Worm (Caenorhabditis elegans) whole organism, young adult: ENCODE data around the gene M03C11.6.
A peak's percentile ranks its signal among the peaks of the same experiment; 100 is the strongest.

Experiments used
- B0019.2 ChIP-seq: fragments of 200-800 bp; sonication (Bioruptor generic); conservative IDR thresholded peaks from 2 replicates; pipeline ENCODE4 v1.3.6; 2022; ENCODE audit warnings: missing genetic modification reagents, missing genetic modification characterization, missing compliant biosample characterization
- B0336.3 ChIP-seq: fragments of 200-800 bp; sonication (Bioruptor generic); IDR thresholded peaks from 2 replicates; pipeline ENCODE4 v1.3.6; 2022; ENCODE audit warnings: missing genetic modification characterization, missing compliant biosample characterization
- D2030.7 ChIP-seq: fragments of 200-800 bp; sonication (Bioruptor generic); IDR thresholded peaks from 2 replicates; pipeline ENCODE4 v1.3.6; 2022; ENCODE audit warnings: missing genetic modification reagents, missing genetic modification characterization, missing compliant biosample characterization
- F37B4.10 ChIP-seq: fragments of 200-800 bp; sonication (Bioruptor generic); IDR thresholded peaks from 2 replicates; pipeline ENCODE4 v1.3.6; 2022; ENCODE audit warnings: missing genetic modification characterization, missing compliant biosample characterization
- F52B5.7 ChIP-seq: sonication (generic microtip); optimal IDR thresholded peaks from 2 replicates; lab custom pipeline; 2016; ENCODE audit warnings: mild to moderate bottlenecking, missing genetic modification characterization, missing compliant biosample characterization
- F55B11.4 ChIP-seq: sonication (generic microtip); optimal IDR thresholded peaks from 2 replicates; lab custom pipeline; 2016; ENCODE audit warnings: missing compliant biosample characterization, missing genetic modification characterization, borderline replicate concordance; ENCODE audit not compliant: insufficient read depth
- T07F8.4 ChIP-seq: sonication (generic microtip); optimal IDR thresholded peaks from 2 replicates; lab custom pipeline; 2016; ENCODE audit warnings: mild to moderate bottlenecking, missing genetic modification characterization, moderate library complexity, missing compliant biosample characterization
- Y56A3A.18 ChIP-seq: fragments of 200-800 bp; sonication (Bioruptor generic); IDR thresholded peaks from 2 replicates; pipeline ENCODE4 v1.3.6; 2022; ENCODE audit warnings: missing genetic modification reagents, missing genetic modification characterization, missing compliant biosample characterization
- Y67H2A.10 ChIP-seq: fragments of 200-800 bp; sonication (Bioruptor generic); conservative IDR thresholded peaks from 2 replicates; pipeline ENCODE4 v1.3.6; 2022; ENCODE audit warnings: missing genetic modification reagents, missing genetic modification characterization, missing compliant biosample characterization
- Y95B8A.8 ChIP-seq: fragments of 200-800 bp; sonication (Bioruptor generic); IDR thresholded peaks from 2 replicates; pipeline ENCODE4 v1.3.6; 2022; ENCODE audit warnings: missing genetic modification reagents, missing genetic modification characterization, missing compliant biosample characterization
- ZK185.1 ChIP-seq: sonication (generic microtip); optimal IDR thresholded peaks from 2 replicates; lab custom pipeline; 2016; ENCODE audit warnings: mild to moderate bottlenecking, missing genetic modification characterization, missing compliant biosample characterization; ENCODE audit not compliant: poor library complexity, severe bottlenecking
- ama-1 ChIP-seq, 3 experiments: fragments of 150-350 bp in 1 of 3; sonication (generic microtip) in 2 of 3; optimal IDR thresholded peaks; 2 replicates each; lab custom pipeline; 2014 to 2018; ENCODE audit warnings: missing biosample characterization in 2 of 3, missing genetic modification characterization in 2 of 3, missing genetic modification reagents in 2 of 3
- aptf-2 ChIP-seq: fragments of 200-800 bp; sonication (Bioruptor generic); conservative IDR thresholded peaks from 2 replicates; pipeline ENCODE4 v1.3.6; 2022; ENCODE audit warnings: missing genetic modification reagents, missing genetic modification characterization, missing compliant biosample characterization
- attf-3 ChIP-seq: fragments of 200-800 bp; sonication (Bioruptor generic); conservative IDR thresholded peaks from 2 replicates; pipeline ENCODE4 v1.3.6; 2022; ENCODE audit warnings: missing genetic modification reagents, missing genetic modification characterization, missing compliant biosample characterization
- attf-5 ChIP-seq: fragments of 200-800 bp; sonication (Bioruptor generic); optimal IDR thresholded peaks from 2 replicates; lab custom pipeline; 2018; ENCODE audit warnings: mild to moderate bottlenecking, missing genetic modification characterization, missing compliant biosample characterization
- bed-1 ChIP-seq: fragments of 200-800 bp; sonication (Bioruptor generic); IDR thresholded peaks from 2 replicates; pipeline ENCODE4 v1.3.6; 2022; ENCODE audit warnings: missing genetic modification reagents, missing genetic modification characterization, missing compliant biosample characterization
- ceh-27 ChIP-seq: fragments of 200-800 bp; sonication (Bioruptor generic); optimal IDR thresholded peaks from 2 replicates; lab custom pipeline; 2018; ENCODE audit warnings: mild to moderate bottlenecking, missing genetic modification characterization, moderate library complexity, missing compliant biosample characterization
- ceh-91 ChIP-seq: fragments of 200-800 bp; sonication (Bioruptor generic); IDR thresholded peaks from 2 replicates; pipeline ENCODE4 v1.3.6; 2022; ENCODE audit warnings: missing genetic modification reagents, missing genetic modification characterization, missing compliant biosample characterization
- dox-1 ChIP-seq: fragments of 200-800 bp; sonication (Bioruptor generic); IDR thresholded peaks from 2 replicates; pipeline ENCODE4 v1.3.6; 2022; ENCODE audit warnings: missing genetic modification reagents, missing genetic modification characterization, missing compliant biosample characterization
- egl-18 ChIP-seq: fragments of 200-800 bp; sonication (Bioruptor generic); IDR thresholded peaks from 2 replicates; pipeline ENCODE4 v1.3.6; 2022; ENCODE audit warnings: missing genetic modification reagents, missing genetic modification characterization, missing compliant biosample characterization
- egrh-3 ChIP-seq: fragments of 200-800 bp; sonication (Bioruptor generic); IDR thresholded peaks from 2 replicates; pipeline ENCODE4 v1.3.6; 2022; ENCODE audit warnings: missing genetic modification reagents, missing genetic modification characterization, missing compliant biosample characterization
- fkh-3 ChIP-seq: sonication (generic microtip); optimal IDR thresholded peaks from 2 replicates; lab custom pipeline; 2016; ENCODE audit warnings: mild to moderate bottlenecking, missing genetic modification characterization, missing compliant biosample characterization
- hmg-1.2 ChIP-seq: fragments of 200-800 bp; sonication (Bioruptor generic); IDR thresholded peaks from 2 replicates; pipeline ENCODE4 v1.3.6; 2022; ENCODE audit warnings: missing genetic modification reagents, missing genetic modification characterization, missing compliant biosample characterization
- hsf-1 ChIP-seq: fragments of 200-800 bp; sonication (Bioruptor generic); IDR thresholded peaks from 2 replicates; pipeline ENCODE4 v1.3.6; 2022; ENCODE audit warnings: missing genetic modification reagents, missing genetic modification characterization, missing compliant biosample characterization
- lag-1 ChIP-seq: fragments of 200-800 bp; sonication (Bioruptor generic); IDR thresholded peaks from 2 replicates; pipeline ENCODE4 v1.3.6; 2022; ENCODE audit warnings: missing genetic modification reagents, missing genetic modification characterization, missing compliant biosample characterization
- let-607 ChIP-seq, 2 experiments: fragments of 200-800 bp in 1 of 2; sonication (Bioruptor generic) in 1 of 2; sonication (generic microtip) in 1 of 2; optimal IDR thresholded peaks; 2 replicates each; lab custom pipeline; 2016 to 2018; ENCODE audit warnings: mild to moderate bottlenecking in 2 of 2, missing compliant biosample characterization in 2 of 2, missing genetic modification characterization in 2 of 2, moderate library complexity in 2 of 2, missing genotype in 1 of 2
- lin-40 ChIP-seq: sonication (generic microtip); optimal IDR thresholded peaks from 2 replicates; lab custom pipeline; 2016; ENCODE audit warnings: missing genetic modification characterization, mild to moderate bottlenecking, missing compliant biosample characterization, missing genotype, missing genetic modification reagents
- lsl-1 ChIP-seq: fragments of 200-800 bp; sonication (Bioruptor generic); optimal IDR thresholded peaks from 2 replicates; lab custom pipeline; 2018; ENCODE audit warnings: mild to moderate bottlenecking, missing genetic modification characterization, moderate library complexity, missing compliant biosample characterization
- mcd-1 ChIP-seq: fragments of 200-800 bp; sonication (Bioruptor generic); IDR thresholded peaks from 2 replicates; pipeline ENCODE4 v1.3.6; 2022; ENCODE audit warnings: missing genetic modification reagents, missing genetic modification characterization, missing compliant biosample characterization
- mel-28 ChIP-seq: sonication (generic microtip); optimal IDR thresholded peaks from 2 replicates; lab custom pipeline; 2016; ENCODE audit warnings: borderline replicate concordance, mild to moderate bottlenecking, missing genetic modification characterization, missing compliant biosample characterization
- mes-4 ChIP-seq: sonication (generic microtip); optimal IDR thresholded peaks from 2 replicates; lab custom pipeline; 2016; ENCODE audit warnings: missing genotype, missing genetic modification characterization, missing compliant biosample characterization
- nhr-120 ChIP-seq: fragments of 200-800 bp; sonication (Bioruptor generic); IDR thresholded peaks from 2 replicates; pipeline ENCODE4 v1.3.6; 2022; ENCODE audit warnings: missing genetic modification characterization, missing compliant biosample characterization
- nhr-27 ChIP-seq: fragments of 200-800 bp; sonication (Bioruptor generic); optimal IDR thresholded peaks from 2 replicates; lab custom pipeline; 2018; ENCODE audit warnings: mild to moderate bottlenecking, missing genetic modification characterization, moderate library complexity, missing compliant biosample characterization
- nhr-90 ChIP-seq: sonication (generic microtip); optimal IDR thresholded peaks from 2 replicates; lab custom pipeline; 2016; ENCODE audit warnings: missing genotype, mild to moderate bottlenecking, missing genetic modification characterization, missing compliant biosample characterization
- pha-4 ChIP-seq: fragments of 150-350 bp; sonication (generic microtip); optimal IDR thresholded peaks from 2 replicates; lab custom pipeline; 2014; ENCODE audit warnings: missing biosample characterization, missing genetic modification reagents, missing genetic modification characterization
- rcor-1 ChIP-seq: fragments of 200-800 bp; sonication (Bioruptor generic); IDR thresholded peaks from 2 replicates; pipeline ENCODE4 v1.3.6; 2022; ENCODE audit warnings: missing genetic modification reagents, missing genetic modification characterization, missing compliant biosample characterization
- rec-8 ChIP-seq, 2 experiments: sonication (generic microtip); optimal IDR thresholded peaks; 2 replicates each; lab custom pipeline; 2016; ENCODE audit warnings: mild to moderate bottlenecking in 2 of 2, missing genetic modification characterization in 2 of 2, missing genetic modification reagents in 2 of 2, missing genotype in 2 of 2, missing biosample characterization in 1 of 2, missing compliant biosample characterization in 1 of 2, moderate library complexity in 1 of 2
- sdz-38 ChIP-seq: sonication (generic microtip); optimal IDR thresholded peaks from 2 replicates; lab custom pipeline; 2016; ENCODE audit warnings: missing genotype, missing genetic modification characterization, missing compliant biosample characterization
- sea-2 ChIP-seq: fragments of 200-800 bp; sonication (Bioruptor generic); IDR thresholded peaks from 2 replicates; pipeline ENCODE4 v1.3.6; 2022; ENCODE audit warnings: missing genetic modification characterization, missing compliant biosample characterization
- snpc-1.1 ChIP-seq: sonication (generic microtip); optimal IDR thresholded peaks from 2 replicates; lab custom pipeline; 2017; ENCODE audit warnings: missing genetic modification characterization, mild to moderate bottlenecking, missing compliant biosample characterization, antibody characterized with exemption, moderate library complexity, missing genotype, missing genetic modification reagents; ENCODE audit not compliant: insufficient read depth
- snpc-1.3 ChIP-seq: sonication (generic microtip); optimal IDR thresholded peaks from 2 replicates; lab custom pipeline; 2017; ENCODE audit warnings: missing genetic modification characterization, mild to moderate bottlenecking, missing compliant biosample characterization, antibody characterized with exemption, moderate library complexity, missing genotype, missing genetic modification reagents; ENCODE audit not compliant: insufficient read depth
- somi-1 ChIP-seq: fragments of 200-800 bp; sonication (Bioruptor generic); optimal IDR thresholded peaks from 2 replicates; lab custom pipeline; 2018; ENCODE audit warnings: mild to moderate bottlenecking, missing genetic modification characterization, missing compliant biosample characterization
- tbp1 ChIP-seq: fragments of 200-800 bp; sonication (Bioruptor generic); optimal IDR thresholded peaks from 2 replicates; lab custom pipeline; 2018; ENCODE audit warnings: mild to moderate bottlenecking, missing genetic modification characterization, missing compliant biosample characterization
- tbx-9 ChIP-seq: sonication (generic microtip); optimal IDR thresholded peaks from 2 replicates; lab custom pipeline; 2016; ENCODE audit warnings: borderline replicate concordance, missing genetic modification characterization, inconsistent platforms, missing compliant biosample characterization
- xnd-1 ChIP-seq: sonication (generic microtip); optimal IDR thresholded peaks from 2 replicates; lab custom pipeline; 2016; ENCODE audit warnings: missing genotype, missing genetic modification reagents, missing genetic modification characterization, missing compliant biosample characterization
- zfh-2 ChIP-seq: fragments of 200-800 bp; sonication (Bioruptor generic); conservative IDR thresholded peaks from 2 replicates; pipeline ENCODE4 v1.3.6; 2022; ENCODE audit warnings: missing genetic modification reagents, missing genetic modification characterization, missing compliant biosample characterization

The M03C11.6 gene

ce11 chrIII:10461164-10461546 is 37.3 kb upstream of the M03C11.6 start, which contains the start of gene atx-2 (continued):
- TF ChIP-seq pha-4 (tag; lab: Kevin White, UChicago) (no peak), zfh-2 (GFP tag; lab: Robert Waterston, UW) (peak; percentile 97), B0336.3 (GFP tag; lab: Robert Waterston, UW) (peak; percentile 86), F37B4.10 (GFP tag; lab: Robert Waterston, UW) (0 out of 2 replicates have a peak, but pooled peaks have one; percentile 87), ZK185.1 (peak; percentile 96), nhr-27 (no peak), tbp1 (GFP tag; lab: Kevin White, UChicago) (peak; percentile 72), xnd-1 (tag; lab: Kevin White, UChicago) (peak; percentile 55), nhr-120 (GFP tag; lab: Robert Waterston, UW) (no peak), attf-5 (GFP tag; lab: Kevin White, UChicago) (peak; percentile 99), Y67H2A.10 (peak; percentile 86), sea-2 (0 out of 2 replicates have a peak, but pooled peaks have one; percentile 70), hmg-1.2 (GFP tag; lab: Robert Waterston, UW) (peak; percentile 83), B0019.2 (peak; percentile 50; the same call in 1 of the 2 replicates), lag-1 (GFP tag; lab: Robert Waterston, UW) (no peak), aptf-2 (GFP tag; lab: Robert Waterston, UW) (peak; percentile 80), somi-1 (peak; percentile 66), D2030.7 (GFP tag; lab: Robert Waterston, UW) (peak; percentile 87), F52B5.7 (tag; lab: Kevin White, UChicago) (peak; percentile 97), mcd-1 (GFP tag; lab: Robert Waterston, UW) (peak; percentile 96), let-607 (tag; optimal IDR thresholded peaks at IDR 0.05; lab: Kevin White, UChicago) (peak; percentile 61 to 84), bed-1 (GFP tag; lab: Robert Waterston, UW) (no peak), ceh-91 (peak; percentile 85), egrh-3 (peak; percentile 79), F55B11.4 (tag; lab: Kevin White, UChicago) (no peak), Y56A3A.18 (no peak), lin-40 (tag; lab: Kevin White, UChicago) (peak; percentile 74), snpc-1.3 (tag; lab: Kevin White, UChicago) (peak; percentile 58), sdz-38 (tag; lab: Kevin White, UChicago) (no peak), mes-4 (tag; lab: Kevin White, UChicago) (no peak), hsf-1 (peak; percentile 69; the same call in 1 of the 2 replicates), tbx-9 (tag; lab: Kevin White, UChicago) (no peak), dox-1 (GFP tag; lab: Robert Waterston, UW) (peak; percentile 97), rec-8 (tag; optimal IDR thresholded peaks at IDR 0.05; lab: Kevin White, UChicago) (peak; percentile 76 to 94), attf-3 (GFP tag; lab: Robert Waterston, UW) (peak; percentile 70), snpc-1.1 (tag; lab: Kevin White, UChicago) (peak; percentile 71), mel-28 (tag; lab: Kevin White, UChicago) (peak; percentile 76), ceh-27 (peak; percentile 96), egl-18 (GFP tag; lab: Robert Waterston, UW) (no peak), lsl-1 (GFP tag; lab: Kevin White, UChicago) (peak; percentile 76), fkh-3 (tag; lab: Kevin White, UChicago) (no peak), ama-1 (optimal IDR thresholded peaks at IDR 0.05; lab: Kevin White, UChicago) (no peak), ama-1 (GFP tag; optimal IDR thresholded peaks at IDR 0.05; lab: Kevin White, UChicago) (peak in 1 of 2 experiments; percentile 27), Y95B8A.8 (GFP tag; lab: Robert Waterston, UW) (peak; percentile 90), nhr-90 (tag; lab: Kevin White, UChicago) (peak; percentile 85), T07F8.4 (peak; percentile 1), rcor-1 (peak; percentile 91)
